Worm (Caenorhabditis elegans): ENCODE measurements around the gene asm-1.

asm-1 gene

ce11 chrII:6939873-6940272 is 30.0 kb downstream of the asm-1 start:
- TF ChIP-seq Y56A3A.18 (GFP tag; IDR thresholded peaks at IDR 0.05) = no peak
- no peak for TF ChIP-seq ztf-28 (GFP tag; IDR thresholded peaks at IDR 0.05)
- no peak for TF ChIP-seq K11D2.4 (GFP tag; IDR thresholded peaks at IDR 0.05)
- TF ChIP-seq repo-1 (tag; optimal IDR thresholded peaks at IDR 0.05) = no peak
- no peak for TF ChIP-seq unc-130 (GFP tag; optimal IDR thresholded peaks at IDR 0.05)
- no peak for TF ChIP-seq lsl-1 (GFP tag; optimal IDR thresholded peaks at IDR 0.05)
- TF ChIP-seq F33H1.4 (GFP tag; IDR thresholded peaks at IDR 0.05) = no peak
- TF ChIP-seq sptf-2 (GFP tag; optimal IDR thresholded peaks at IDR 0.05) = no peak
- TF ChIP-seq F55B11.4 (tag; optimal IDR thresholded peaks at IDR 0.05; ENCODE audit: borderline replicate concordance, insufficient read depth) = no peak
- TF ChIP-seq ztf-25 (GFP tag; IDR thresholded peaks at IDR 0.05) = no peak
- TF ChIP-seq ceh-100 (GFP tag; IDR thresholded peaks at IDR 0.05) = no peak
- no peak for TF ChIP-seq him-1 (tag; optimal IDR thresholded peaks at IDR 0.05)
- no peak for TF ChIP-seq akir-1 (GFP tag; optimal IDR thresholded peaks at IDR 0.05)
- no peak for TF ChIP-seq T07F8.4 (tag; optimal IDR thresholded peaks at IDR 0.05)

ce11 chrII:6940726-6941230 is 30.9 kb downstream of the asm-1 start:
- TF ChIP-seq bed-1 (GFP tag; IDR thresholded peaks at IDR 0.05) = no peak
- no peak for TF ChIP-seq hmg-1.2 (GFP tag; IDR thresholded peaks at IDR 0.05)
- TF ChIP-seq Y53F4B.3 (GFP tag; IDR thresholded peaks at IDR 0.05) = no peak
- TF ChIP-seq ztf-18 (tag; optimal IDR thresholded peaks at IDR 0.05) = no peak
- no peak for TF ChIP-seq tbx-9 (tag; optimal IDR thresholded peaks at IDR 0.05; ENCODE audit: borderline replicate concordance)
- TF ChIP-seq F57C9.4 (tag; optimal IDR thresholded peaks at IDR 0.05) = no peak
- no peak for TF ChIP-seq D2030.7 (GFP tag; IDR thresholded peaks at IDR 0.05)
- TF ChIP-seq egrh-3 (GFP tag; IDR thresholded peaks at IDR 0.05) = no peak
- TF ChIP-seq madf-8 (GFP tag; conservative IDR thresholded peaks at IDR 0.05) = no peak
- TF ChIP-seq nhr-120 (GFP tag; IDR thresholded peaks at IDR 0.05) = no peak
- TF ChIP-seq mel-28 (tag; optimal IDR thresholded peaks at IDR 0.05; ENCODE audit: borderline replicate concordance) = no peak

ce11 chrII:6941520-6941919 is 31.6 kb downstream of the asm-1 start:
- no peak for TF ChIP-seq hrde-1 (tag; optimal IDR thresholded peaks at IDR 0.05; ENCODE audit: borderline replicate concordance)
- TF ChIP-seq nfya-2 (GFP tag; IDR thresholded peaks at IDR 0.05) = no peak
- TF ChIP-seq F57A8.1 (GFP tag; optimal IDR thresholded peaks at IDR 0.05) = no peak
- no peak for TF ChIP-seq nhr-90 (tag; optimal IDR thresholded peaks at IDR 0.05)
- no peak for TF ChIP-seq ceh-79 (tag; optimal IDR thresholded peaks at IDR 0.05)
- no peak for TF ChIP-seq akir-1 (GFP tag; optimal IDR thresholded peaks at IDR 0.05)
- TF ChIP-seq ceh-40 (GFP tag; IDR thresholded peaks at IDR 0.05) = no peak
- no peak for TF ChIP-seq Y79H2A.3 (GFP tag; conservative IDR thresholded peaks at IDR 0.05)
- TF ChIP-seq mcd-1 (GFP tag; IDR thresholded peaks at IDR 0.05) = no peak
- no peak for TF ChIP-seq unc-62 (GFP tag; optimal IDR thresholded peaks at IDR 0.05)
- TF ChIP-seq F37B4.10 (GFP tag; IDR thresholded peaks at IDR 0.05) = no peak
- TF ChIP-seq lag-1 (GFP tag; IDR thresholded peaks at IDR 0.05) = no peak
- TF ChIP-seq zfh-2 (GFP tag; conservative IDR thresholded peaks at IDR 0.05) = no peak
- TF ChIP-seq dpff-1 (tag; optimal IDR thresholded peaks at IDR 0.05) = no peak
- TF ChIP-seq mxl-1 (tag; optimal IDR thresholded peaks at IDR 0.05) = no peak
- no peak for TF ChIP-seq atf-7 (tag; optimal IDR thresholded peaks at IDR 0.05)
- no peak for TF ChIP-seq hlh-26 (GFP tag; conservative IDR thresholded peaks at IDR 0.05)
- no peak for TF ChIP-seq let-526 (GFP tag; IDR thresholded peaks at IDR 0.05)
- TF ChIP-seq madf-8 (GFP tag; conservative IDR thresholded peaks at IDR 0.05) = no peak
- TF ChIP-seq D2030.7 (GFP tag; IDR thresholded peaks at IDR 0.05) = no peak

Data from whole organism, young adult.